Fruit fly (Drosophila melanogaster): ENCODE measurements around the gene CG5787.

Gene CG5787

DNA sequence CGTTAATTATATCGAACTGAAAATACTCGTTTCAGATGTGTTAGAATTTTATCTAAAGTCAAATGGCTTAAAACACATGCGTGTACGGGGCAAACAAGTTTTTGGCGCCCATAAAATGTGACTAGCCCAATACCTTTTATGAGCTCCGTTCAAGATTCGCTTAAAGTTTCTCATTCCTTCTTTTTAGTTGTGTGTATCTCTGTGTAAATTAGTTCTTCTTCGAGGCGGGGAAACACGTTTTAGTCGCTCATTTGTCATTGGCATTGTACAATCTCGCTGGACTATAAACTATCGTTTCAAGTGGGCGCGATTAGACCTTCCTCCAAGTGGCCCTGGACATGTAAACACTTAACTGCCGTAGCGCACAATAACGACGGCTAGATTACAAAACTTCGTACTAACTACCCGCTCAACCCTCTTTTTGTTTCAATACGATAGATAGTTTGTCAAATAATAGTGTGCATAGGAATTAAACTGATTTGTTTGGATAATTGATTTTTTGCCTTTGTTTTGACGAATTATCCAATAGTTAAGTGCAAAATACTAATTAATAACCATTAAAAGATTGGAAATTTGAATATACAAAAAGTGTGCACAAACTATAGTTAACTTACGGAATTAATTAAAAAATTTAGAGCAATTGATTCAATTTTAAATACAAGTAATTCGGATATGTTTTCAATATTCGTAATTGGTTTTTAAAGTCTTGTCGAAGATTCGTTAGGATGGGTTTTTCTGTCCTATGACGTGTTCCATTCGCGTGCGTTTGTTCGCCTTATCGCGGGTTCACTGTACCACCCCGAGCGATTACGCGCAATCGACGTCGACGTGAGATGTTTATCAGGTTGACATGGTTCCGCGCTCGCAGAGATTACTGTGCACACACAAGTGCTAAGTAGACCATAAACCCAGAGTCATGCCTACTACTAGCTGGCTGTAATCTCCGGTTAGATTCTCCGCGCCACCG lies 8.0 kb upstream of the CG5787 start (continued):
- TF ChIP-seq Hr51 (GFP tag; optimal IDR thresholded peaks at IDR 0.05), result peak in 1 of 2 experiments; percentile 49
- no peak for TF ChIP-seq tx (GFP tag; optimal IDR thresholded peaks at IDR 0.05)
- no peak for TF ChIP-seq vnd (GFP tag; IDR thresholded peaks at IDR 0.05; ENCODE audit: partially characterized antibody)
- peak; percentile 28 for TF ChIP-seq Dip3 (GFP tag; optimal IDR thresholded peaks at IDR 0.05)
- peak; percentile 32; the same call in 1 of the 2 replicates for TF ChIP-seq Taf1 (GFP tag; IDR thresholded peaks at IDR 0.05)
- TF ChIP-seq Bgb (GFP tag; IDR thresholded peaks at IDR 0.05; ENCODE audit: partially characterized antibody), result peak; percentile 29; the same call in 1 of the 2 replicates
- TF ChIP-seq Dip2 (GFP tag; IDR thresholded peaks at IDR 0.05), result no peak
- peak; percentile 67; the same call in 2 of the 3 replicates for TF ChIP-seq CG17361 (GFP tag; IDR thresholded peaks at IDR 0.05)
- peak; percentile 86 for TF ChIP-seq exex (tag; optimal IDR thresholded peaks at IDR 0.05)
- no peak for TF ChIP-seq p53 (GFP tag; optimal IDR thresholded peaks at IDR 0.05)
- TF ChIP-seq CG18011 (GFP tag; optimal IDR thresholded peaks at IDR 0.05), result no peak
- TF ChIP-seq Asciz (GFP tag; optimal IDR thresholded peaks at IDR 0.05), result peak; percentile 20
- TF ChIP-seq pb (GFP tag; optimal IDR thresholded peaks at IDR 0.05), result no peak
- TF ChIP-seq D19B (GFP tag; optimal IDR thresholded peaks at IDR 0.05), result peak; percentile 57
- peak; percentile 42 for TF ChIP-seq CG13424 (tag; optimal IDR thresholded peaks at IDR 0.05)
- peak; percentile 10 for TF ChIP-seq bab2 (GFP tag; optimal IDR thresholded peaks at IDR 0.05)
- TF ChIP-seq onecut (GFP tag; IDR thresholded peaks at IDR 0.05), result peak; percentile 61
- peak; percentile 53 for TF ChIP-seq CG10543 (GFP tag; optimal IDR thresholded peaks at IDR 0.05)
- TF ChIP-seq sqz (GFP tag; optimal IDR thresholded peaks at IDR 0.05), result no peak
- TF ChIP-seq caup (GFP tag; optimal IDR thresholded peaks at IDR 0.05; ENCODE audit: severe bottlenecking), result peak; percentile 53
- no peak for TF ChIP-seq CG8290 (GFP tag; optimal IDR thresholded peaks at IDR 0.05)
- peak in 1 of 2 experiments; percentile 56 for TF ChIP-seq CG8290 (tag; optimal IDR thresholded peaks at IDR 0.05)
- TF ChIP-seq Sry-β (GFP tag; optimal IDR thresholded peaks at IDR 0.05), result no peak
- no peak for TF ChIP-seq Dref (GFP tag; IDR thresholded peaks at IDR 0.05)
- TF ChIP-seq zen (tag; optimal IDR thresholded peaks at IDR 0.05), result no peak
- TF ChIP-seq CG17385 (GFP tag; optimal IDR thresholded peaks at IDR 0.05), result no peak
- peak; percentile 19 for TF ChIP-seq CG15601 (tag; optimal IDR thresholded peaks at IDR 0.05)
- peak; percentile 40 for TF ChIP-seq CG14710 (tag; optimal IDR thresholded peaks at IDR 0.05)
- TF ChIP-seq Hsf (GFP tag; optimal IDR thresholded peaks at IDR 0.05), result peak; percentile 26
- no peak for TF ChIP-seq CG10274 (GFP tag; optimal IDR thresholded peaks at IDR 0.05)
- TF ChIP-seq stc (GFP tag; IDR thresholded peaks at IDR 0.05), result peak; percentile 70
- TF ChIP-seq CG9932 (GFP tag; IDR thresholded peaks at IDR 0.05), result peak; percentile 55
- no peak for TF ChIP-seq lov (optimal IDR thresholded peaks at IDR 0.05)
- 0 out of 3 replicates have a peak, but pooled peaks have one; percentile 38 for TF ChIP-seq lov (GFP tag; IDR thresholded peaks at IDR 0.05)
- TF ChIP-seq CG15269 (tag; optimal IDR thresholded peaks at IDR 0.05), result peak; percentile 62
- peak; percentile 17 for TF ChIP-seq vfl (GFP tag; optimal IDR thresholded peaks at IDR 0.05)
- no peak for TF ChIP-seq CG2889 (GFP tag; IDR thresholded peaks at IDR 0.05)
- no peak for TF ChIP-seq Atf3 (GFP tag; optimal IDR thresholded peaks at IDR 0.05)
- TF ChIP-seq NFAT (GFP tag; IDR thresholded peaks at IDR 0.05), result 0 out of 2 replicates have a peak, but pooled peaks have one; percentile 4
- no peak for TF ChIP-seq oc (tag; optimal IDR thresholded peaks at IDR 0.05)
- peak; percentile 63 for TF ChIP-seq BtbVII (GFP tag; optimal IDR thresholded peaks at IDR 0.05)
- TF ChIP-seq CG7786 (GFP tag; optimal IDR thresholded peaks at IDR 0.05), result peak; percentile 16
- no peak for TF ChIP-seq CG4282 (GFP tag; optimal IDR thresholded peaks at IDR 0.05)
- TF ChIP-seq CG1603 (tag; optimal IDR thresholded peaks at IDR 0.05), result peak; percentile 27
- TF ChIP-seq Ada2b (GFP tag; IDR thresholded peaks at IDR 0.05), result peak; percentile 63
- peak; percentile 48 for TF ChIP-seq sd (tag; optimal IDR thresholded peaks at IDR 0.05)
- TF ChIP-seq Tbp (GFP tag; optimal IDR thresholded peaks at IDR 0.05), result no peak
- peak; percentile 70 for TF ChIP-seq CG3281 (GFP tag; optimal IDR thresholded peaks at IDR 0.05)

All from whole organism, embryonic.